Fruit fly (Drosophila melanogaster) whole organism, embryonic: ENCODE data around the gene ebi.

Experiments used
- Atf-2 ChIP-seq: fragments of 200-800 bp; sonication (Bioruptor generic); optimal IDR thresholded peaks from 2 replicates; lab custom pipeline; 2016; ENCODE audit warnings: missing biosample characterization, missing genetic modification characterization
- C15 ChIP-seq: fragments of 200-800 bp; sonication (Bioruptor generic); IDR thresholded peaks from 3 replicates; pipeline ENCODE4 v1.3.6; 2022; ENCODE audit warnings: missing biosample characterization, missing genetic modification characterization
- CG10147 ChIP-seq: fragments of 200-800 bp; sonication (Bioruptor generic); optimal IDR thresholded peaks from 2 replicates; lab custom pipeline; 2019; ENCODE audit warnings: missing biosample characterization, mild to moderate bottlenecking, missing genetic modification characterization, moderate library complexity
- CG1024 ChIP-seq: fragments of 200-800 bp; sonication (Bioruptor generic); IDR thresholded peaks from 2 replicates; pipeline ENCODE4 v1.3.6; 2022; ENCODE audit warnings: missing biosample characterization, missing genetic modification characterization
- CG10366 ChIP-seq: fragments of 200-800 bp; sonication (Bioruptor generic); IDR thresholded peaks from 2 replicates; pipeline ENCODE4 v1.3.6; 2022; ENCODE audit warnings: missing biosample characterization, missing genetic modification characterization
- CG10543 ChIP-seq: fragments of 200-800 bp; sonication (Bioruptor generic); optimal IDR thresholded peaks from 3 replicates; lab custom pipeline; 2017; ENCODE audit warnings: missing biosample characterization, mild to moderate bottlenecking, missing genetic modification characterization, moderate library complexity
- CG11560 ChIP-seq: fragments of 200-800 bp; sonication (Bioruptor generic); IDR thresholded peaks from 3 replicates; pipeline ENCODE4 v1.3.6; 2022; ENCODE audit warnings: missing biosample characterization, missing genetic modification characterization
- CG11695 ChIP-seq: fragments of 200-800 bp; sonication (Bioruptor generic); IDR thresholded peaks from 3 replicates; pipeline ENCODE4 v1.3.6; 2022; ENCODE audit warnings: missing biosample characterization, missing genetic modification characterization
- CG12299 ChIP-seq: fragments of 200-800 bp; sonication (Bioruptor generic); optimal IDR thresholded peaks from 2 replicates; lab custom pipeline; 2018; ENCODE audit warnings: missing biosample characterization, mild to moderate bottlenecking, missing genetic modification characterization
- CG14667 ChIP-seq: fragments of 200-800 bp; sonication (Bioruptor generic); IDR thresholded peaks from 2 replicates; pipeline ENCODE4 v1.3.6; 2022; ENCODE audit warnings: missing biosample characterization, missing genetic modification characterization
- CG16863 ChIP-seq: fragments of 200-800 bp; sonication (Bioruptor generic); optimal IDR thresholded peaks from 3 replicates; lab custom pipeline; 2016; ENCODE audit warnings: missing biosample characterization, missing genetic modification characterization
- CG17568 ChIP-seq: fragments of 200-800 bp; sonication (Bioruptor generic); optimal IDR thresholded peaks from 2 replicates; lab custom pipeline; 2018; ENCODE audit warnings: missing biosample characterization, mild to moderate bottlenecking, missing genetic modification characterization, moderate library complexity
- CG18476 ChIP-seq: fragments of 200-800 bp; sonication (Bioruptor generic); optimal IDR thresholded peaks from 2 replicates; lab custom pipeline; 2016; ENCODE audit warnings: missing biosample characterization, mild to moderate bottlenecking, missing genetic modification characterization
- CG2202 ChIP-seq: fragments of 200-800 bp; sonication (Bioruptor generic); optimal IDR thresholded peaks from 2 replicates; lab custom pipeline; 2018; ENCODE audit warnings: missing biosample characterization, mild to moderate bottlenecking, missing genetic modification characterization
- CG2875 ChIP-seq: fragments of 200-800 bp; sonication (Bioruptor generic); optimal IDR thresholded peaks from 2 replicates; lab custom pipeline; 2017; ENCODE audit warnings: missing biosample characterization, mild to moderate bottlenecking, missing genetic modification characterization, missing genetic modification reagents
- CG33557 ChIP-seq: fragments of 200-800 bp; sonication (Bioruptor generic); optimal IDR thresholded peaks from 2 replicates; lab custom pipeline; 2019; ENCODE audit warnings: missing biosample characterization, mild to moderate bottlenecking, missing genetic modification characterization, moderate library complexity
- CG34224 ChIP-seq: fragments of 200-800 bp; sonication (Bioruptor generic); IDR thresholded peaks from 3 replicates; pipeline ENCODE4 v1.3.6; 2022; ENCODE audit warnings: missing biosample characterization, missing genetic modification characterization; ENCODE audit not compliant: partially characterized antibody
- CG6175 ChIP-seq: fragments of 200-800 bp; sonication (Bioruptor generic); IDR thresholded peaks from 3 replicates; pipeline ENCODE4 v1.3.6; 2022; ENCODE audit warnings: missing biosample characterization, missing genetic modification characterization
- CG6272 ChIP-seq: fragments of 200-800 bp; sonication (Bioruptor generic); IDR thresholded peaks from 2 replicates; pipeline ENCODE4 v1.3.6; 2022; ENCODE audit warnings: missing biosample characterization, missing genetic modification characterization
- CG6654 ChIP-seq: fragments of 200-800 bp; sonication (Bioruptor generic); optimal IDR thresholded peaks from 2 replicates; lab custom pipeline; 2017; ENCODE audit warnings: missing biosample characterization, mild to moderate bottlenecking, missing genetic modification characterization
- CG7745 ChIP-seq: fragments of 200-800 bp; sonication (Bioruptor generic); optimal IDR thresholded peaks from 2 replicates; lab custom pipeline; 2018; ENCODE audit warnings: missing biosample characterization, mild to moderate bottlenecking, missing genetic modification characterization, moderate library complexity
- CG7839 ChIP-seq: fragments of 200-800 bp; sonication (Bioruptor generic); optimal IDR thresholded peaks from 3 replicates; lab custom pipeline; 2018; ENCODE audit warnings: missing biosample characterization, mild to moderate bottlenecking, missing genetic modification characterization, moderate library complexity
- CG7987 ChIP-seq: fragments of 200-800 bp; sonication (Bioruptor generic); optimal IDR thresholded peaks from 2 replicates; lab custom pipeline; 2018; ENCODE audit warnings: missing biosample characterization, mild to moderate bottlenecking, missing genetic modification characterization, moderate library complexity
- CG9817 ChIP-seq: fragments of 200-800 bp; sonication (Bioruptor generic); optimal IDR thresholded peaks from 2 replicates; lab custom pipeline; 2018; ENCODE audit warnings: missing biosample characterization, mild to moderate bottlenecking, missing genetic modification characterization, moderate library complexity
- CG9876 ChIP-seq: fragments of 200-800 bp; sonication (Bioruptor generic); optimal IDR thresholded peaks from 2 replicates; lab custom pipeline; 2016; ENCODE audit warnings: missing biosample characterization, missing genetic modification characterization
- CHES-1-like ChIP-seq: fragments of 200-800 bp; sonication (Bioruptor generic); optimal IDR thresholded peaks from 2 replicates; lab custom pipeline; 2016; ENCODE audit warnings: missing biosample characterization, missing genetic modification characterization
- CrebB ChIP-seq: fragments of 200-800 bp; sonication (Bioruptor generic); optimal IDR thresholded peaks from 3 replicates; lab custom pipeline; 2018; ENCODE audit warnings: missing biosample characterization, mild to moderate bottlenecking, missing genetic modification characterization
- Dek ChIP-seq: fragments of 200-800 bp; sonication (Bioruptor generic); optimal IDR thresholded peaks from 3 replicates; lab custom pipeline; 2019; ENCODE audit warnings: missing biosample characterization, mild to moderate bottlenecking, missing genetic modification characterization, moderate library complexity
- Dp ChIP-seq: fragments of 200-800 bp; sonication (Bioruptor generic); optimal IDR thresholded peaks from 2 replicates; lab custom pipeline; 2018; ENCODE audit warnings: missing biosample characterization, mild to moderate bottlenecking, missing genetic modification characterization, moderate library complexity
- E2f1 ChIP-seq: fragments of 200-800 bp; sonication (Bioruptor generic); IDR thresholded peaks from 2 replicates; pipeline ENCODE4 v1.3.6; 2022; ENCODE audit warnings: missing biosample characterization, missing genetic modification characterization
- Eip74EF ChIP-seq, 2 experiments: fragments of 200-800 bp in 1 of 2; fragments of >200 bp in 1 of 2; sonication (Bioruptor generic) in 1 of 2; optimal IDR thresholded peaks; 2 replicates each; lab custom pipeline; 2017 to 2019; ENCODE audit warnings: missing biosample characterization in 2 of 2, missing genetic modification characterization in 2 of 2, mild to moderate bottlenecking in 1 of 2, moderate library complexity in 1 of 2
- Hsf ChIP-seq: fragments of 200-800 bp; sonication (Bioruptor generic); optimal IDR thresholded peaks from 3 replicates; lab custom pipeline; 2016; ENCODE audit warnings: missing biosample characterization, missing genetic modification characterization
- Oaz ChIP-seq: fragments of 200-800 bp; sonication (Bioruptor generic); IDR thresholded peaks from 2 replicates; pipeline ENCODE4 v1.3.6; 2022; ENCODE audit warnings: missing biosample characterization, missing genetic modification characterization
- Ptx1 ChIP-seq: fragments of 200-800 bp; sonication (Bioruptor generic); IDR thresholded peaks from 2 replicates; pipeline ENCODE4 v1.3.6; 2022; ENCODE audit warnings: missing biosample characterization, missing genetic modification characterization
- Rx ChIP-seq: fragments of 200-800 bp; sonication (Bioruptor generic); IDR thresholded peaks from 2 replicates; pipeline ENCODE4 v1.3.6; 2022; ENCODE audit warnings: missing biosample characterization, missing genetic modification characterization
- bsh ChIP-seq, 2 experiments: fragments of 200-800 bp; sonication (Bioruptor generic); optimal IDR thresholded peaks; 2 replicates each; lab custom pipeline; 2017 to 2018; ENCODE audit warnings: mild to moderate bottlenecking in 2 of 2, missing biosample characterization in 2 of 2, missing genetic modification characterization in 2 of 2, moderate library complexity in 1 of 2
- cg ChIP-seq: fragments of 200-800 bp; sonication (Bioruptor generic); optimal IDR thresholded peaks from 3 replicates; lab custom pipeline; 2019; ENCODE audit warnings: missing biosample characterization, mild to moderate bottlenecking, missing genetic modification characterization, moderate library complexity
- crp ChIP-seq, 2 experiments: fragments of 200-800 bp; sonication (Bioruptor generic); optimal IDR thresholded peaks; 2 replicates in 1 of 2; 3 replicates in 1 of 2; lab custom pipeline; 2017; ENCODE audit warnings: missing biosample characterization in 2 of 2, missing genetic modification characterization in 2 of 2, mild to moderate bottlenecking in 1 of 2, moderate library complexity in 1 of 2
- dmrt11E ChIP-seq: fragments of 200-800 bp; sonication (Bioruptor generic); optimal IDR thresholded peaks from 3 replicates; lab custom pipeline; 2018; ENCODE audit warnings: missing biosample characterization, mild to moderate bottlenecking, missing genetic modification characterization, moderate library complexity
- dysf ChIP-seq: fragments of 200-800 bp; sonication (Bioruptor generic); IDR thresholded peaks from 3 replicates; pipeline ENCODE4 v1.3.6; 2022; ENCODE audit warnings: missing biosample characterization, missing genetic modification characterization
- ind ChIP-seq: fragments of 200-800 bp; sonication (Bioruptor generic); optimal IDR thresholded peaks from 3 replicates; lab custom pipeline; 2016; ENCODE audit warnings: missing biosample characterization, missing genetic modification characterization
- lab ChIP-seq: fragments of 200-800 bp; sonication (Bioruptor generic); optimal IDR thresholded peaks from 3 replicates; lab custom pipeline; 2017; ENCODE audit warnings: missing biosample characterization, missing genetic modification characterization, mild to moderate bottlenecking, moderate library complexity, missing genetic modification reagents
- mam ChIP-seq: fragments of 200-800 bp; sonication (Bioruptor generic); optimal IDR thresholded peaks from 3 replicates; lab custom pipeline; 2016; ENCODE audit warnings: missing biosample characterization, missing genetic modification characterization
- ranshi ChIP-seq: fragments of 200-800 bp; sonication (Bioruptor generic); IDR thresholded peaks from 2 replicates; pipeline ENCODE4 v1.3.6; 2022; ENCODE audit warnings: missing biosample characterization, missing genetic modification characterization
- sd ChIP-seq: fragments of 200-800 bp; sonication (Bioruptor generic); optimal IDR thresholded peaks from 3 replicates; lab custom pipeline; 2018; ENCODE audit warnings: missing biosample characterization, mild to moderate bottlenecking, missing genetic modification characterization, moderate library complexity
- sens ChIP-seq: fragments of 200-800 bp; sonication (Bioruptor generic); peaks from one replicate; lab custom pipeline; 2016; ENCODE audit warnings: missing biosample characterization, missing genetic modification characterization
- slou ChIP-seq: fragments of 200-800 bp; sonication (Bioruptor generic); optimal IDR thresholded peaks from 3 replicates; lab custom pipeline; 2016; ENCODE audit warnings: missing biosample characterization, missing genetic modification characterization
- tap ChIP-seq: fragments of 200-800 bp; optimal IDR thresholded peaks from 3 replicates; lab custom pipeline; 2019; ENCODE audit warnings: missing biosample characterization, mild to moderate bottlenecking, missing genetic modification characterization, moderate library complexity
- trh ChIP-seq: fragments of 200-800 bp; sonication (Bioruptor generic); optimal IDR thresholded peaks from 2 replicates; lab custom pipeline; 2016; ENCODE audit warnings: missing biosample characterization, missing genetic modification characterization
- tx ChIP-seq: fragments of 200-800 bp; sonication (Bioruptor generic); optimal IDR thresholded peaks from 2 replicates; lab custom pipeline; 2016; ENCODE audit warnings: missing biosample characterization, missing genetic modification characterization
- z ChIP-seq: fragments of 200-800 bp; sonication (Bioruptor generic); IDR thresholded peaks from 3 replicates; pipeline ENCODE4 v1.3.6; 2022; ENCODE audit warnings: missing biosample characterization, missing genetic modification characterization

The ebi gene

dm6 chr2L:412931-413330, 1.9 kb upstream of the ebi start (continued):
- TF ChIP-seq ind (GFP tag; lab: Kevin White, UChicago) (peak; percentile 44), CG1024 (GFP tag; lab: Robert Waterston, UW) (no peak), Hsf (GFP tag; lab: Kevin White, UChicago) (no peak), CG33557 (GFP tag; lab: Kevin White, UChicago) (no peak), CG9876 (GFP tag; lab: Kevin White, UChicago) (no peak), trh (GFP tag; lab: Kevin White, UChicago) (no peak), CG7839 (tag; lab: Kevin White, UChicago) (no peak), CG6175 (GFP tag; lab: Robert Waterston, UW) (no peak), CG9817 (tag; lab: Kevin White, UChicago) (peak; percentile 20), CG2202 (no peak), Ptx1 (GFP tag; lab: Robert Waterston, UW) (peak; percentile 41; the same call in 1 of the 2 replicates), dysf (GFP tag; lab: Robert Waterston, UW) (0 out of 3 replicates have a peak, but pooled peaks have one; percentile 48), lab (no peak), CG10366 (GFP tag; lab: Robert Waterston, UW) (no peak), tx (GFP tag; lab: Kevin White, UChicago) (no peak), CG18476 (GFP tag; lab: Kevin White, UChicago) (no peak), sd (tag; lab: Kevin White, UChicago) (no peak), dmrt11E (tag; lab: Kevin White, UChicago) (no peak), C15 (GFP tag; lab: Robert Waterston, UW) (no peak), Oaz (GFP tag; lab: Robert Waterston, UW) (no peak), CG11695 (0 out of 3 replicates have a peak, but pooled peaks have one; percentile 21), mam (GFP tag; lab: Kevin White, UChicago) (peak; percentile 41), CG7987 (no peak), CrebB (tag; lab: Kevin White, UChicago) (no peak), Rx (GFP tag; lab: Robert Waterston, UW) (no peak), sens (GFP tag; lab: Kevin White, UChicago) (no peak), crp (GFP tag; optimal IDR thresholded peaks at IDR 0.05; lab: Kevin White, UChicago) (no peak), Dek (tag; lab: Kevin White, UChicago) (no peak), CG6654 (GFP tag; lab: Kevin White, UChicago) (no peak), E2f1 (no peak), Atf-2 (GFP tag; lab: Kevin White, UChicago) (no peak), Eip74EF (GFP tag; optimal IDR thresholded peaks at IDR 0.05; lab: Kevin White, UChicago) (no peak), CG34224 (GFP tag; lab: Robert Waterston, UW) (no peak), CHES-1-like (no peak), CG10147 (no peak), CG2875 (GFP tag; lab: Kevin White, UChicago) (no peak), CG11560 (tag; lab: Robert Waterston, UW) (no peak), CG14667 (GFP tag; lab: Robert Waterston, UW) (no peak), CG16863 (GFP tag; lab: Kevin White, UChicago) (no peak), tap (no peak), CG7745 (tag; lab: Kevin White, UChicago) (no peak), CG17568 (no peak), CG10543 (GFP tag; lab: Kevin White, UChicago) (peak; percentile 54), cg (GFP tag; lab: Kevin White, UChicago) (no peak), CG12299 (no peak), z (GFP tag; lab: Robert Waterston, UW) (no peak), bsh (GFP tag; optimal IDR thresholded peaks at IDR 0.05; lab: Kevin White, UChicago) (no peak), ranshi (no peak), CG6272 (GFP tag; lab: Robert Waterston, UW) (no peak), Dp (GFP tag; lab: Kevin White, UChicago) (no peak), slou (GFP tag; lab: Kevin White, UChicago) (no peak)
